Worm (Caenorhabditis elegans): Measurements from ENCODE around the gene C53C7.3.

- TF ChIP-seq mab-5 (tag; optimal IDR thresholded peaks at IDR 0.05) (no peak), unc-39 (tag; optimal IDR thresholded peaks at IDR 0.05) (no peak)
Observed at ce11 chrX:13033850-13034249, 14.5 kb upstream of the C53C7.3 start.
